Worm (Caenorhabditis elegans) whole organism, mixed stage, embryonic: Measurements from ENCODE around the gene T10B10.9.

Source experiments
- M03D4.4 ChIP-seq: sonication (generic microtip); optimal IDR thresholded peaks from 2 replicates; lab custom pipeline; 2017; ENCODE audit warnings: mild to moderate bottlenecking, missing genetic modification characterization, missing compliant biosample characterization
- bed-3 ChIP-seq: fragments of 200-800 bp; sonication (Bioruptor generic); optimal IDR thresholded peaks from 3 replicates; lab custom pipeline; 2018; ENCODE audit warnings: mild to moderate bottlenecking, missing genetic modification characterization, moderate library complexity, missing compliant biosample characterization
- blmp-1 ChIP-seq: fragments of 150-350 bp; optimal IDR thresholded peaks from 2 replicates; lab custom pipeline; 2014; ENCODE audit warnings: missing biosample characterization, missing genetic modification characterization
- ceh-43 ChIP-seq: fragments of 200-800 bp; sonication (Bioruptor generic); optimal IDR thresholded peaks from 2 replicates; lab custom pipeline; 2018; ENCODE audit warnings: mild to moderate bottlenecking, missing genetic modification characterization, moderate library complexity, missing compliant biosample characterization
- ceh-83 ChIP-seq: fragments of 200-800 bp; sonication (Bioruptor generic); optimal IDR thresholded peaks from 2 replicates; lab custom pipeline; 2018; ENCODE audit warnings: mild to moderate bottlenecking, missing genetic modification characterization, missing compliant biosample characterization
- ces-1 ChIP-seq: fragments of 150-350 bp; optimal IDR thresholded peaks from 2 replicates; lab custom pipeline; 2014; ENCODE audit warnings: missing biosample characterization, missing genetic modification reagents, missing genetic modification characterization
- drap-1 ChIP-seq: fragments of 200-800 bp; sonication (Bioruptor generic); optimal IDR thresholded peaks from 3 replicates; lab custom pipeline; 2018; ENCODE audit warnings: mild to moderate bottlenecking, missing genetic modification characterization, missing compliant biosample characterization
- elt-1 ChIP-seq: sonication (generic microtip); optimal IDR thresholded peaks from 2 replicates; lab custom pipeline; 2017; ENCODE audit warnings: missing genetic modification characterization, mild to moderate bottlenecking, missing compliant biosample characterization, antibody characterized with exemption, moderate library complexity, borderline replicate concordance; ENCODE audit not compliant: insufficient read depth
- elt-3 ChIP-seq: fragments of 150-350 bp; optimal IDR thresholded peaks from 2 replicates; lab custom pipeline; 2014; ENCODE audit warnings: missing biosample characterization, missing genetic modification characterization
- flh-1 ChIP-seq: fragments of 200-800 bp; sonication (Bioruptor generic); optimal IDR thresholded peaks from 2 replicates; lab custom pipeline; 2018; ENCODE audit warnings: mild to moderate bottlenecking, missing genetic modification characterization, moderate library complexity, missing compliant biosample characterization
- ham-2 ChIP-seq: fragments of 200-800 bp; sonication (Bioruptor generic); optimal IDR thresholded peaks from 2 replicates; lab custom pipeline; 2018; ENCODE audit warnings: mild to moderate bottlenecking, missing genetic modification characterization, missing compliant biosample characterization
- lin-13 ChIP-seq: fragments of 150-350 bp; optimal IDR thresholded peaks from 2 replicates; lab custom pipeline; 2014; ENCODE audit warnings: missing biosample characterization, missing genetic modification characterization
- lin-32 ChIP-seq: fragments of 200-800 bp; sonication (Bioruptor generic); optimal IDR thresholded peaks from 2 replicates; lab custom pipeline; 2018; ENCODE audit warnings: mild to moderate bottlenecking, missing genetic modification characterization, missing compliant biosample characterization
- lsy-2 ChIP-seq: fragments of 150-350 bp; optimal IDR thresholded peaks from 2 replicates; lab custom pipeline; 2014; ENCODE audit warnings: missing biosample characterization, missing genetic modification characterization
- mab-5 ChIP-seq: fragments of 150-350 bp; optimal IDR thresholded peaks from 2 replicates; lab custom pipeline; 2014; ENCODE audit warnings: missing biosample characterization, missing genetic modification characterization
- mep-1 ChIP-seq: fragments of 150-350 bp; optimal IDR thresholded peaks from 2 replicates; lab custom pipeline; 2017; ENCODE audit warnings: missing biosample characterization, missing genetic modification reagents, missing genetic modification characterization, inconsistent platforms
- mls-2 ChIP-seq: sonication (generic microtip); optimal IDR thresholded peaks from 2 replicates; lab custom pipeline; 2016; ENCODE audit warnings: mild to moderate bottlenecking, missing genetic modification characterization, moderate library complexity, missing compliant biosample characterization
- nhr-12 ChIP-seq: fragments of 150-350 bp; optimal IDR thresholded peaks from 2 replicates; lab custom pipeline; 2014; ENCODE audit warnings: missing biosample characterization, missing genetic modification characterization
- nhr-2 ChIP-seq: fragments of 150-350 bp; optimal IDR thresholded peaks from 2 replicates; lab custom pipeline; 2014; ENCODE audit warnings: missing biosample characterization, missing genetic modification characterization
- nhr-237 ChIP-seq: fragments of 150-350 bp; optimal IDR thresholded peaks from 2 replicates; lab custom pipeline; 2014; ENCODE audit warnings: missing biosample characterization, missing genetic modification characterization
- pha-4 ChIP-seq: fragments of 150-350 bp; optimal IDR thresholded peaks from 2 replicates; lab custom pipeline; 2018; ENCODE audit warnings: missing biosample characterization, missing genetic modification reagents, missing genetic modification characterization
- sem-2 ChIP-seq: fragments of 200-800 bp; sonication (Bioruptor generic); optimal IDR thresholded peaks from 2 replicates; lab custom pipeline; 2018; ENCODE audit warnings: mild to moderate bottlenecking, missing genetic modification characterization, missing compliant biosample characterization
- snpc-4 ChIP-seq: fragments of 150-350 bp; optimal IDR thresholded peaks from 2 replicates; lab custom pipeline; 2014; ENCODE audit warnings: missing biosample characterization, missing genetic modification characterization
- sptf-1 ChIP-seq: sonication (generic microtip); optimal IDR thresholded peaks from 2 replicates; lab custom pipeline; 2017; ENCODE audit warnings: mild to moderate bottlenecking, missing genetic modification characterization, moderate library complexity, missing compliant biosample characterization
- tbx-8 ChIP-seq: fragments of 200-800 bp; sonication (Bioruptor generic); optimal IDR thresholded peaks from 2 replicates; lab custom pipeline; 2018; ENCODE audit warnings: mild to moderate bottlenecking, missing genetic modification characterization, moderate library complexity, missing compliant biosample characterization
- unc-39 ChIP-seq: fragments of 150-350 bp; optimal IDR thresholded peaks from 2 replicates; lab custom pipeline; 2014; ENCODE audit warnings: missing biosample characterization, missing genetic modification characterization
- unc-62 ChIP-seq: fragments of 150-350 bp; optimal IDR thresholded peaks from 2 replicates; lab custom pipeline; 2014; ENCODE audit warnings: missing biosample characterization, missing genetic modification reagents, missing genetic modification characterization
- zip-8 ChIP-seq: fragments of 150-350 bp; optimal IDR thresholded peaks from 2 replicates; lab custom pipeline; 2014; ENCODE audit warnings: missing biosample characterization, missing genetic modification characterization
- ztf-11 ChIP-seq: fragments of 150-350 bp; optimal IDR thresholded peaks from 2 replicates; lab custom pipeline; 2014; ENCODE audit warnings: missing biosample characterization, missing genetic modification characterization

The T10B10.9 gene

ce11 chrX:15163118-15163517 lies 1.1 kb upstream of the T10B10.9 start:
- TF ChIP-seq blmp-1 (tag; lab: Kevin White, UChicago): no peak
- no peak for TF ChIP-seq pha-4 (tag; lab: Kevin White, UChicago)
- TF ChIP-seq ces-1 (GFP tag; lab: Kevin White, UChicago): no peak
- no peak for TF ChIP-seq sem-2 (GFP tag; lab: Kevin White, UChicago)
- TF ChIP-seq sptf-1: no peak
- TF ChIP-seq nhr-2 (tag; lab: Kevin White, UChicago): no peak
- no peak for TF ChIP-seq zip-8 (tag; lab: Kevin White, UChicago)
- TF ChIP-seq bed-3: no peak
- TF ChIP-seq snpc-4 (tag; lab: Kevin White, UChicago): no peak
- no peak for TF ChIP-seq nhr-12
- no peak for TF ChIP-seq lin-32 (GFP tag; lab: Kevin White, UChicago)
- no peak for TF ChIP-seq lin-13 (tag; lab: Kevin White, UChicago)
- no peak for TF ChIP-seq unc-62
- no peak for TF ChIP-seq mls-2 (tag; lab: Kevin White, UChicago)
- TF ChIP-seq elt-3 (tag; lab: Kevin White, UChicago): no peak
- no peak for TF ChIP-seq mep-1 (tag; lab: Kevin White, UChicago)
- TF ChIP-seq ham-2 (GFP tag; lab: Kevin White, UChicago): no peak
- no peak for TF ChIP-seq flh-1 (GFP tag; lab: Kevin White, UChicago)

ce11 chrX:15166122-15166521 lies 1.9 kb downstream of the T10B10.9 start, which contains the start of gene T10B10.8:
Gene T10B10.8 (minus strand): TSS chrX:15166222.
- TF ChIP-seq ceh-83 (GFP tag; lab: Kevin White, UChicago) (no peak), elt-1 (no peak), mab-5 (no peak), ceh-43 (GFP tag; lab: Kevin White, UChicago) (no peak), lsy-2 (tag; lab: Kevin White, UChicago) (no peak), flh-1 (GFP tag; lab: Kevin White, UChicago) (no peak), lin-13 (tag; lab: Kevin White, UChicago) (no peak)

- TF ChIP-seq unc-62 (no peak), ceh-43 (GFP tag; lab: Kevin White, UChicago) (no peak), unc-39 (no peak), mep-1 (tag; lab: Kevin White, UChicago) (no peak), ztf-11 (tag; lab: Kevin White, UChicago) (no peak), flh-1 (GFP tag; lab: Kevin White, UChicago) (no peak), zip-8 (tag; lab: Kevin White, UChicago) (no peak), nhr-12 (no peak), mab-5 (no peak)
Measured at ce11 chrX:15167692-15168091, 3.5 kb downstream of the T10B10.9 start.

- no peak for TF ChIP-seq mab-5
- no peak for TF ChIP-seq nhr-12
- no peak for TF ChIP-seq ces-1 (GFP tag; lab: Kevin White, UChicago)
- no peak for TF ChIP-seq elt-1
- TF ChIP-seq unc-39: no peak
- no peak for TF ChIP-seq M03D4.4
- no peak for TF ChIP-seq mep-1 (tag; lab: Kevin White, UChicago)
- TF ChIP-seq lsy-2 (tag; lab: Kevin White, UChicago): no peak
- TF ChIP-seq unc-62: no peak
- TF ChIP-seq ztf-11 (tag; lab: Kevin White, UChicago): no peak
- TF ChIP-seq ceh-83 (GFP tag; lab: Kevin White, UChicago): no peak
- no peak for TF ChIP-seq elt-3 (tag; lab: Kevin White, UChicago)
- TF ChIP-seq blmp-1 (tag; lab: Kevin White, UChicago): no peak
Measured at ce11 chrX:15168424-15168823, 4.2 kb downstream of the T10B10.9 start, which contains the start of gene ocr-3. Gene ocr-3 (plus strand): TSS chrX:15168724.

- TF ChIP-seq unc-62 (no peak), elt-1 (no peak), tbx-8 (GFP tag; lab: Kevin White, UChicago) (no peak), nhr-237 (tag; lab: Kevin White, UChicago) (no peak), drap-1 (no peak), ces-1 (GFP tag; lab: Kevin White, UChicago) (no peak), bed-3 (no peak), flh-1 (GFP tag; lab: Kevin White, UChicago) (no peak), ceh-83 (GFP tag; lab: Kevin White, UChicago) (no peak), ham-2 (GFP tag; lab: Kevin White, UChicago) (no peak), blmp-1 (tag; lab: Kevin White, UChicago) (no peak), zip-8 (tag; lab: Kevin White, UChicago) (no peak), sptf-1 (no peak), snpc-4 (tag; lab: Kevin White, UChicago) (no peak)
Measured at ce11 chrX:15170958-15171357, 6.8 kb downstream of the T10B10.9 start.
